Fruit fly (Drosophila melanogaster): ENCODE data around the gene dob.
A peak's percentile ranks its signal among the peaks of the same experiment; 100 is the strongest.

Gene dob

dm6 chrX:15043700-15044225 lies 23.0 kb upstream of the dob start, which contains the start of gene CG5541:
TSS of gene CG5541 (plus strand) at chrX:15044123.
- TF ChIP-seq GATAd (GFP tag; optimal IDR thresholded peaks at IDR 0.05) (no peak), Rel (GFP tag; optimal IDR thresholded peaks at IDR 0.05) (no peak), Rel (tag; optimal IDR thresholded peaks at IDR 0.05) (no peak), CG9705 (GFP tag; optimal IDR thresholded peaks at IDR 0.05) (peak; percentile 28), Hnf4 (GFP tag; optimal IDR thresholded peaks at IDR 0.05) (no peak), Mio (GFP tag; optimal IDR thresholded peaks at IDR 0.05) (no peak), Abd-B (GFP tag; optimal IDR thresholded peaks at IDR 0.05) (no peak), HLH106 (tag; optimal IDR thresholded peaks at IDR 0.05) (peak; percentile 23), Hr78 (GFP tag; optimal IDR thresholded peaks at IDR 0.05) (no peak), Myc (optimal IDR thresholded peaks at IDR 0.05) (peak; percentile 96), tai (GFP tag; optimal IDR thresholded peaks at IDR 0.05) (no peak), CrebA (GFP tag; optimal IDR thresholded peaks at IDR 0.05; ENCODE audit: borderline replicate concordance) (no peak), foxo (GFP tag; optimal IDR thresholded peaks at IDR 0.05) (peak in 1 of 2 experiments; percentile 35), pan (optimal IDR thresholded peaks at IDR 0.05) (no peak), jim (GFP tag; optimal IDR thresholded peaks at IDR 0.05) (no peak), usp (GFP tag; optimal IDR thresholded peaks at IDR 0.05) (no peak), dsf (GFP tag; optimal IDR thresholded peaks at IDR 0.05; ENCODE audit: borderline replicate concordance) (no peak), lola (GFP tag; optimal IDR thresholded peaks at IDR 0.05) (no peak), sage (GFP tag; optimal IDR thresholded peaks at IDR 0.05) (no peak), OdsH (GFP tag; optimal IDR thresholded peaks at IDR 0.05) (peak; percentile 24), psq (GFP tag; optimal IDR thresholded peaks at IDR 0.05) (no peak), ey (GFP tag; optimal IDR thresholded peaks at IDR 0.05) (peak; percentile 57), dl (GFP tag; optimal IDR thresholded peaks at IDR 0.05; ENCODE audit: insufficient read depth in 1 of 2, partially characterized antibody in 2 of 2) (peak; percentile 67 to 75), woc (GFP tag; optimal IDR thresholded peaks at IDR 0.05) (peak; percentile 86), fru (GFP tag; optimal IDR thresholded peaks at IDR 0.05) (no peak), CG32264 (GFP tag; optimal IDR thresholded peaks at IDR 0.05) (no peak), brk (GFP tag; optimal IDR thresholded peaks at IDR 0.05) (no peak), h (GFP tag; optimal IDR thresholded peaks at IDR 0.05) (peak; percentile 52), sv (GFP tag; optimal IDR thresholded peaks at IDR 0.05) (peak; percentile 2), Sp1 (GFP tag; optimal IDR thresholded peaks at IDR 0.05) (peak; percentile 54), Hr83 (GFP tag; optimal IDR thresholded peaks at IDR 0.05; ENCODE audit: poor library complexity, severe bottlenecking) (no peak), Vsx2 (GFP tag; optimal IDR thresholded peaks at IDR 0.05; ENCODE audit: partially characterized antibody) (no peak), dmrt93B (GFP tag; optimal IDR thresholded peaks at IDR 0.05) (peak; percentile 44), rgr (GFP tag; optimal IDR thresholded peaks at IDR 0.05) (no peak), Jra (GFP tag; optimal IDR thresholded peaks at IDR 0.05) (no peak), br (GFP tag; optimal IDR thresholded peaks at IDR 0.05) (peak; percentile 5), N (GFP tag; optimal IDR thresholded peaks at IDR 0.05) (no peak), Dif (GFP tag; optimal IDR thresholded peaks at IDR 0.05; ENCODE audit: partially characterized antibody) (no peak), Dfd (GFP tag; optimal IDR thresholded peaks at IDR 0.05) (no peak)

dm6 chrX:15045608-15046007 lies 21.2 kb upstream of the dob start:
- TF ChIP-seq Jra (GFP tag; optimal IDR thresholded peaks at IDR 0.05) (no peak), Rel (GFP tag; optimal IDR thresholded peaks at IDR 0.05) (no peak), Rel (tag; optimal IDR thresholded peaks at IDR 0.05) (no peak), Hr83 (GFP tag; optimal IDR thresholded peaks at IDR 0.05; ENCODE audit: poor library complexity, severe bottlenecking) (peak; percentile 16), brk (GFP tag; optimal IDR thresholded peaks at IDR 0.05) (peak; percentile 17), CG9705 (GFP tag; optimal IDR thresholded peaks at IDR 0.05) (no peak), Dfd (GFP tag; optimal IDR thresholded peaks at IDR 0.05) (no peak), psq (GFP tag; optimal IDR thresholded peaks at IDR 0.05) (no peak), Hnf4 (GFP tag; optimal IDR thresholded peaks at IDR 0.05) (peak; percentile 22), GATAd (GFP tag; optimal IDR thresholded peaks at IDR 0.05) (no peak), CG32264 (GFP tag; optimal IDR thresholded peaks at IDR 0.05) (no peak), usp (GFP tag; optimal IDR thresholded peaks at IDR 0.05) (no peak), h (GFP tag; optimal IDR thresholded peaks at IDR 0.05) (peak; percentile 13), CrebA (GFP tag; optimal IDR thresholded peaks at IDR 0.05; ENCODE audit: borderline replicate concordance) (no peak), fru (GFP tag; optimal IDR thresholded peaks at IDR 0.05) (no peak), sv (GFP tag; optimal IDR thresholded peaks at IDR 0.05) (no peak), rgr (GFP tag; optimal IDR thresholded peaks at IDR 0.05) (peak; percentile 9), jim (GFP tag; optimal IDR thresholded peaks at IDR 0.05) (no peak), woc (GFP tag; optimal IDR thresholded peaks at IDR 0.05) (no peak)
